Worm (Caenorhabditis elegans) whole organism, L4 larva: ENCODE results near the gene R04B5.11.

Experiments
- F10B5.3 ChIP-seq: sonication (generic microtip); optimal IDR thresholded peaks from 2 replicates; lab custom pipeline; 2016; ENCODE audit warnings: mild to moderate bottlenecking, missing genetic modification characterization, missing compliant biosample characterization
- F44E2.7 ChIP-seq: fragments of 200-800 bp; sonication (Bioruptor generic); IDR thresholded peaks from 2 replicates; pipeline ENCODE4 v2.1.2; 2022; ENCODE audit warnings: missing genetic modification characterization, missing compliant biosample characterization
- F49E8.2 ChIP-seq: sonication (generic microtip); optimal IDR thresholded peaks from 2 replicates; lab custom pipeline; 2016; ENCODE audit warnings: missing compliant biosample characterization, mild to moderate bottlenecking, missing genetic modification characterization, borderline replicate concordance
- T26A8.4 ChIP-seq: fragments of 200-800 bp; sonication (Bioruptor generic); IDR thresholded peaks from 2 replicates; pipeline ENCODE4 v1.3.6; 2022; ENCODE audit warnings: missing genetic modification characterization, missing compliant biosample characterization
- Y48G9A.11 ChIP-seq: fragments of 200-800 bp; sonication (Bioruptor generic); IDR thresholded peaks from 2 replicates; pipeline ENCODE4 v1.3.6; 2022; ENCODE audit warnings: missing genetic modification reagents, missing genetic modification characterization, missing compliant biosample characterization
- Y75B8A.6 ChIP-seq: fragments of 200-800 bp; sonication (Bioruptor generic); IDR thresholded peaks from 2 replicates; pipeline ENCODE4 v1.3.6; 2022; ENCODE audit warnings: missing genetic modification reagents, missing genetic modification characterization, missing compliant biosample characterization
- ZK337.2 ChIP-seq: fragments of 200-800 bp; sonication (Bioruptor generic); IDR thresholded peaks from 2 replicates; pipeline ENCODE4 v1.3.6; 2022; ENCODE audit warnings: missing genetic modification reagents, missing genetic modification characterization, missing compliant biosample characterization
- ZK546.5 ChIP-seq, 2 experiments: sonication (generic microtip); optimal IDR thresholded peaks; 2 replicates each; lab custom pipeline; 2017; ENCODE audit warnings: missing biosample characterization in 2 of 2, missing genetic modification characterization in 2 of 2
- aha-1 ChIP-seq: fragments of 150-350 bp; peaks from one replicate; lab custom pipeline; 2014; ENCODE audit warnings: missing biosample characterization, missing genetic modification characterization
- aly-2 ChIP-seq: sonication (generic microtip); optimal IDR thresholded peaks from 2 replicates; lab custom pipeline; 2018; ENCODE audit warnings: missing biosample characterization, missing genetic modification characterization
- daf-12 ChIP-seq: fragments of 150-350 bp; optimal IDR thresholded peaks from 2 replicates; lab custom pipeline; 2014; ENCODE audit warnings: missing biosample characterization, missing genetic modification reagents, missing genetic modification characterization
- daf-16 ChIP-seq, 3 experiments: sonication (generic microtip); optimal IDR thresholded peaks; 2 replicates each; lab custom pipeline; 2016 to 2017; ENCODE audit warnings: missing genetic modification characterization in 3 of 3, missing genetic modification reagents in 3 of 3, mild to moderate bottlenecking in 2 of 3, missing compliant biosample characterization in 2 of 3, missing biosample characterization in 1 of 3, moderate library complexity in 1 of 3
- dmd-6 ChIP-seq: fragments of 200-800 bp; sonication (Bioruptor generic); IDR thresholded peaks from 2 replicates; pipeline ENCODE4 v1.3.6; 2022; ENCODE audit warnings: missing genetic modification reagents, missing genetic modification characterization, missing compliant biosample characterization
- dpl-1 ChIP-seq: fragments of 150-350 bp; optimal IDR thresholded peaks from 2 replicates; lab custom pipeline; 2014; ENCODE audit warnings: missing biosample characterization, missing genetic modification reagents, missing genetic modification characterization
- dve-1 ChIP-seq: sonication (generic microtip); optimal IDR thresholded peaks from 2 replicates; lab custom pipeline; 2017; ENCODE audit warnings: antibody characterized with exemption, mild to moderate bottlenecking, missing genetic modification characterization, missing compliant biosample characterization; ENCODE audit not compliant: insufficient read depth
- egl-27 ChIP-seq: sonication (generic microtip); optimal IDR thresholded peaks from 3 replicates; lab custom pipeline; 2017; ENCODE audit warnings: missing biosample characterization, missing genetic modification reagents, missing genetic modification characterization
- egl-43 ChIP-seq: fragments of 200-800 bp; sonication (Bioruptor generic); IDR thresholded peaks from 2 replicates; pipeline ENCODE4 v1.3.6; 2022; ENCODE audit warnings: missing genetic modification reagents, missing genetic modification characterization, missing compliant biosample characterization
- hlh-11 ChIP-seq: fragments of 200-800 bp; sonication (Bioruptor generic); optimal IDR thresholded peaks from 2 replicates; lab custom pipeline; 2018; ENCODE audit warnings: mild to moderate bottlenecking, missing genetic modification characterization, missing compliant biosample characterization
- lim-7 ChIP-seq: fragments of 200-800 bp; sonication (Bioruptor generic); IDR thresholded peaks from 2 replicates; pipeline ENCODE4 v1.3.6; 2022; ENCODE audit warnings: missing genetic modification characterization, missing compliant biosample characterization
- lin-13 ChIP-seq: fragments of 150-350 bp; optimal IDR thresholded peaks from 2 replicates; lab custom pipeline; 2014; ENCODE audit warnings: missing biosample characterization, missing genetic modification reagents, missing genetic modification characterization
- lin-39 ChIP-seq: fragments of 150-350 bp; optimal IDR thresholded peaks from 2 replicates; lab custom pipeline; 2014; ENCODE audit warnings: missing biosample characterization, missing genetic modification reagents, missing genetic modification characterization
- lsy-2 ChIP-seq, 2 experiments: fragments of 150-350 bp in 1 of 2; sonication (generic microtip) in 1 of 2; optimal IDR thresholded peaks; 2 replicates each; lab custom pipeline; 2014 to 2017; ENCODE audit warnings: missing biosample characterization in 2 of 2, missing genetic modification characterization in 2 of 2
- nhr-102 ChIP-seq: sonication (generic microtip); optimal IDR thresholded peaks from 2 replicates; lab custom pipeline; 2016; ENCODE audit warnings: mild to moderate bottlenecking, missing genetic modification characterization, moderate library complexity, missing compliant biosample characterization
- nhr-11 ChIP-seq: fragments of 150-350 bp; optimal IDR thresholded peaks from 2 replicates; lab custom pipeline; 2014; ENCODE audit warnings: missing biosample characterization, missing genetic modification characterization
- nhr-237 ChIP-seq: sonication (generic microtip); optimal IDR thresholded peaks from 2 replicates; lab custom pipeline; 2017; ENCODE audit warnings: missing biosample characterization, missing genetic modification characterization
- nhr-28 ChIP-seq: fragments of 150-350 bp; optimal IDR thresholded peaks from 2 replicates; lab custom pipeline; 2014; ENCODE audit warnings: missing biosample characterization, missing genetic modification characterization
- nhr-48 ChIP-seq: sonication (generic microtip); optimal IDR thresholded peaks from 2 replicates; lab custom pipeline; 2016; ENCODE audit warnings: mild to moderate bottlenecking, missing genetic modification characterization, missing compliant biosample characterization
- nhr-77 ChIP-seq: fragments of 150-350 bp; optimal IDR thresholded peaks from 2 replicates; lab custom pipeline; 2014; ENCODE audit warnings: missing biosample characterization, missing genetic modification characterization
- saeg-2 ChIP-seq: fragments of 200-800 bp; sonication (Bioruptor generic); IDR thresholded peaks from 2 replicates; pipeline ENCODE4 v1.3.6; 2022; ENCODE audit warnings: missing genetic modification reagents, missing genetic modification characterization, missing compliant biosample characterization
- spr-3 ChIP-seq: fragments of 200-800 bp; sonication (Bioruptor generic); optimal IDR thresholded peaks from 2 replicates; lab custom pipeline; 2018; ENCODE audit warnings: mild to moderate bottlenecking, missing genetic modification characterization, missing compliant biosample characterization
- tag-97 ChIP-seq: fragments of 200-800 bp; sonication (Bioruptor generic); IDR thresholded peaks from 2 replicates; pipeline ENCODE4 v1.3.6; 2022; ENCODE audit warnings: missing genetic modification characterization, missing compliant biosample characterization
- tra-1 ChIP-seq: fragments of 200-800 bp; sonication (Bioruptor generic); IDR thresholded peaks from 2 replicates; pipeline ENCODE4 v1.3.6; 2022; ENCODE audit warnings: missing genetic modification reagents, missing genetic modification characterization, missing compliant biosample characterization
- unc-130 ChIP-seq: sonication (generic microtip); optimal IDR thresholded peaks from 2 replicates; lab custom pipeline; 2016; ENCODE audit warnings: missing genetic modification reagents, missing genetic modification characterization, missing compliant biosample characterization
- unc-62 ChIP-seq, 3 experiments: fragments of 150-350 bp in 1 of 3; sonication (generic microtip); optimal IDR thresholded peaks in 2 of 3; peaks in 1 of 3; 1 replicate in 1 of 3; 2 replicates in 2 of 3; lab custom pipeline; 2014 to 2017; ENCODE audit warnings: missing biosample characterization in 3 of 3, missing genetic modification characterization in 3 of 3, missing genetic modification reagents in 3 of 3, missing genotype in 1 of 3
- vab-7 ChIP-seq: fragments of 200-800 bp; sonication (Bioruptor generic); IDR thresholded peaks from 2 replicates; pipeline ENCODE4 v1.3.6; 2022; ENCODE audit warnings: missing genetic modification reagents, missing genetic modification characterization, missing compliant biosample characterization
- zag-1 ChIP-seq: fragments of 150-350 bp; optimal IDR thresholded peaks from 2 replicates; lab custom pipeline; 2014; ENCODE audit warnings: missing biosample characterization, missing genetic modification characterization
- zfp-3 ChIP-seq: fragments of 200-800 bp; sonication (Bioruptor generic); conservative IDR thresholded peaks from 2 replicates; pipeline ENCODE4 v1.3.6; 2022; ENCODE audit warnings: missing genetic modification reagents, missing genetic modification characterization, missing compliant biosample characterization
- ztf-7 ChIP-seq: fragments of 150-350 bp; optimal IDR thresholded peaks from 2 replicates; lab custom pipeline; 2014; ENCODE audit warnings: missing biosample characterization, missing genetic modification characterization

R04B5.11 gene

DNA sequence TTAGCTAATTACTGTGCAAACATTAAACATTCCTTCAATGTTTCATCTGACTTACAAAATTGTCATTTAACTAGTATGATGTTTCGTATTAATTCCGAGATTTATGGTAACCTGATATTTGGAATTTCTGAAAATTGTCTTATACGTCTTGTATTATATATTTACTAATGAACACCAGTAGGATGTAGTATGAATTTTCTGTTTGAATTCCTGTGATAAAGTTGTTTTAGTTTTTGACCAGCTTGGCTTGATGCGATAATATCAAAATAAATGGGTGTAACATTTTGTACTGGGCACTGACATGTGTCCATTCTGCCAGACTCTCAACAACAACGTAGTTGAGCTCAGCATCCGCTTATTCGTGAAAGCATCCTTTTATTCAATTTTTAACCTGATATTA lies 6.2 kb downstream of the R04B5.11 start, which contains the start of gene R04B5.6 (continued):
- TF ChIP-seq tag-97 (GFP tag; lab: Robert Waterston, UW) (no peak), spr-3 (no peak)

DNA sequence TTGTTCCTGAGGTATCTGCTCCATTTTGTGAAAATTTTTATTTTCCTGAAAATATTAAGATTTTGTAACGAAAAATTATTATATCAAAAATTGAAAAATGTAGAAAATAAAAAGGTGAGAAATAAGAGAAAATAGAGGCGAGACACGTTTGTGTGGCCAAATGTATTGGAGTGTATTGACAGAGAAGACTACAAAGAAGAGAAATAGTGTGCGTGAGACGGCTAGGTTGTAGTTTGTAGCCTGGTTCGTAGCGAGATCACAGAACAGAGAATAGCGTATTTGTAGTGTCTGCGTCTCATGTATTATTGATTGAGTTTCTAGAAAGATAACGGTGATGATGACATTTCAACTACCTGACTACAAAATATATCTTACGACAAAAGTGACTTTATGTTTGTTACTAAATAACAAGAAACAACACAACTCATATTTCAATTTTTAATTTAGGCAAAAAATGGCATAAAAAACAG lies 7.0 kb downstream of the R04B5.11 start, which contains the start of gene nhr-12:
nhr-12 (minus strand) TSS at position 51 of the 470 bp plus-strand sequence.
- peak; percentile 0 for TF ChIP-seq nhr-11
- no peak for TF ChIP-seq T26A8.4 (GFP tag; lab: Robert Waterston, UW)
- TF ChIP-seq dve-1 (tag; lab: Kevin White, UChicago), result peak; percentile 65
- no peak for TF ChIP-seq daf-12 (tag; lab: Kevin White, UChicago)
- TF ChIP-seq dmd-6, result 0 out of 2 replicates have a peak, but pooled peaks have one; percentile 22
- TF ChIP-seq nhr-28 (tag; lab: Kevin White, UChicago), result peak; percentile 91
- TF ChIP-seq daf-16 (GFP tag; optimal IDR thresholded peaks at IDR 0.05; lab: Kevin White, UChicago), result no peak
- TF ChIP-seq daf-16 (tag; optimal IDR thresholded peaks at IDR 0.05; lab: Kevin White, UChicago), result peak; percentile 59
- peak in 1 of 2 experiments; percentile 10 for TF ChIP-seq unc-62 (GFP tag; optimal IDR thresholded peaks at IDR 0.05 in 1 of 2; lab: Kevin White, UChicago)
- no peak for TF ChIP-seq unc-62 (tag; optimal IDR thresholded peaks at IDR 0.05; lab: Kevin White, UChicago)
- TF ChIP-seq vab-7 (GFP tag; lab: Robert Waterston, UW), result no peak
- peak; percentile 10 for TF ChIP-seq nhr-102 (tag; lab: Kevin White, UChicago)
- TF ChIP-seq ZK546.5 (tag; optimal IDR thresholded peaks at IDR 0.05; lab: Kevin White, UChicago), result no peak
- TF ChIP-seq aha-1, result no peak
- TF ChIP-seq Y75B8A.6 (GFP tag; lab: Robert Waterston, UW), result no peak
- TF ChIP-seq lin-13, result no peak

DNA sequence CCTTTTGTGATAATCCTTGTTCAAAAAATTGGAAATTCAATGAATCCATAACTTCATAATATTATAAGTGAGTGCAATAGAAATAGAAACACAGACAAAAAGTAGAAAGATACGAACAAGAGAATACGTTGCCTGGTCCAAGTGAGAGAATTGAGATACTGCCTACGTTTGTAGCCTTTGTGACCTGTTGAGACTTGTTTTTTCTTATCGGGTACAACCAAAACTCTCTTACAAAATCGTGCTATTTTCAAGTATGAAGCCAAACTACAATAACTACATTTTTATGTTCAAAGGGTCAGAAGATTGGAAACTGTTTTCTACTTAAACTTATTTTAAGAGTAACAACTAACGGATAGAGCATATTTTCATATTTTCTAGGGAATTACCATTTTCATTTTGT lies 9.4 kb downstream of the R04B5.11 start, which contains the start of gene nhr-205:
nhr-205 (minus strand) TSS at position 141 of the 400 bp plus-strand sequence.
- TF ChIP-seq nhr-77 (tag; lab: Kevin White, UChicago) (peak; percentile 89), ztf-7 (tag; lab: Kevin White, UChicago) (no peak), ZK546.5 (tag; optimal IDR thresholded peaks at IDR 0.05; lab: Kevin White, UChicago) (no peak), saeg-2 (no peak), tra-1 (GFP tag; lab: Robert Waterston, UW) (no peak), Y48G9A.11 (GFP tag; lab: Robert Waterston, UW) (no peak), nhr-28 (tag; lab: Kevin White, UChicago) (peak; percentile 89)

DNA sequence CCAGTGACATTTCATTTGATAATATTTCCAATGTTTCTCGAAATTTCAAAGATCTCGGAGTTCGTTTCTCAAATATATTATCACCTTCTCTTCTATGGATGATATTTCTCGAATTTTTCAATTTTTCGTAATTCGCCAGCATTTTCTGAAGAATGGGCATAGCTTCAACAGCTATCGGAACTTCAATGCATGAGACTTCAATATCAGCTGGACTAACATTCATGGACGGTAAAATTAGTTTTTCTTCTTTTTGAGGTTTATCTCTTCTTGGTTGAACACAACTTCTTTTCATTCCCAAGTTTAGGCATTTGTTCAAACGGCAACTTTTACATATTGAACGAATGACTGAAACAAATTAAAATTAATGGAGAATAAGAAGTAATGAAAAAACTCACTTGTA lies 10.1 kb downstream of the R04B5.11 start:
- no peak for TF ChIP-seq tag-97 (GFP tag; lab: Robert Waterston, UW)
- TF ChIP-seq egl-43 (GFP tag; lab: Robert Waterston, UW), result no peak
- no peak for TF ChIP-seq zag-1
- peak in 1 of 2 experiments; percentile 94 for TF ChIP-seq unc-62 (GFP tag; optimal IDR thresholded peaks at IDR 0.05 in 1 of 2; lab: Kevin White, UChicago)
- TF ChIP-seq unc-62 (tag; optimal IDR thresholded peaks at IDR 0.05; lab: Kevin White, UChicago), result no peak
- TF ChIP-seq nhr-237 (tag; lab: Kevin White, UChicago), result no peak
- TF ChIP-seq zfp-3 (GFP tag; lab: Robert Waterston, UW), result no peak

DNA sequence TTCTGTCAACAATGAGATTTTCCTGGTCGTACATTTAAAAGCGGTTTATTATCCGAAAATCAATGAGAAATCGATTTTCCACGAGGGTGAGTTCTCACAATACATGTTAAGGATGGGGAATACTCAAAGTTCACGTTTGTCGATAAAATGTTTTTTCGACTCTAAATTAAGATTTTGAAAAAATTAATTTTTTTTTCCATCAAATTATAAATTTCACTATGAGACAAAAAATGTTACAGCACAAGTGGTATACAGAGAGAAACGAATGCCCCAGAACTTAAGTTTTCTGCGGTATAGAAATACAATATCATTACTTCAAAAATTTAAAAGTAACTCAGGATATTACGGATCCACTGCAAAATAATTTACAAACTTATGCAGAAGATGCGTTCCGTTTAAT lies 12.8 kb downstream of the R04B5.11 start, which contains the start of gene R04B5.1:
R04B5.1 (minus strand) TSS at position 101 of the 400 bp plus-strand sequence.
- no peak for TF ChIP-seq F49E8.2 (tag; lab: Kevin White, UChicago)
- no peak for TF ChIP-seq nhr-48 (tag; lab: Kevin White, UChicago)
- TF ChIP-seq hlh-11 (tag; lab: Kevin White, UChicago), result no peak
- no peak for TF ChIP-seq F10B5.3 (tag; lab: Kevin White, UChicago)
- TF ChIP-seq unc-130 (GFP tag; lab: Kevin White, UChicago), result no peak
- no peak for TF ChIP-seq dpl-1 (GFP tag; lab: Kevin White, UChicago)
- TF ChIP-seq lim-7 (GFP tag; lab: Robert Waterston, UW), result no peak
- TF ChIP-seq T26A8.4 (GFP tag; lab: Robert Waterston, UW), result no peak
- TF ChIP-seq egl-27 (tag; lab: Kevin White, UChicago), result no peak
- no peak for TF ChIP-seq aly-2 (tag; lab: Kevin White, UChicago)
- TF ChIP-seq lsy-2 (tag; optimal IDR thresholded peaks at IDR 0.05; lab: Kevin White, UChicago), result no peak
- TF ChIP-seq lin-39 (tag; lab: Kevin White, UChicago), result no peak
- TF ChIP-seq ZK337.2 (GFP tag; lab: Robert Waterston, UW), result no peak
- TF ChIP-seq dmd-6, result no peak
- TF ChIP-seq F44E2.7 (GFP tag; lab: Robert Waterston, UW), result no peak
- TF ChIP-seq nhr-77 (tag; lab: Kevin White, UChicago), result no peak
- TF ChIP-seq, all 104 proteins: peak for 0
